Worm (Caenorhabditis elegans): Measurements from ENCODE around the gene gcy-6.

DNA sequence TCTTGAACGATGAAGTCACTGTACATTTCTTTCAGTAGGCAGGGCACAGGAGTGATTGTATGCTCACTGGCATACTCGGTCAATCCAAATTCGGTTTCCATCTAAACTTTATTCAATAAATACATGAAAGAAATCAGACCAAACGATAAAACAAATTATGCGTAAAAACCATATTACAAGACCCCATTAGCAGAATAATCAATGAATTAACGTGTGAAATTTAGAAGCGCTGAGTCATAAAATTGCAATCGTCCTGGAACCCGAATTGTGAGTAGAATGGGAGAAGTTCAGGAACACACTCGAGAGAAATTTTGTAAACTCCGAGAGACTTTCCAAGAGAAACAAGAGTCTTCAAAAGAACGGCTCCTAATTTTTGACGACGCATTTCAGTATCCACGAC lies 5.6 kb upstream of the gcy-6 start, which contains the start of gene B0024.11:
- TF ChIP-seq pax-1 (tag; optimal IDR thresholded peaks at IDR 0.05) (no peak), lin-11 (tag; optimal IDR thresholded peaks at IDR 0.05) (no peak), pros-1 (tag; optimal IDR thresholded peaks at IDR 0.05) (no peak), tbx-2 (tag; optimal IDR thresholded peaks at IDR 0.05) (no peak), ceh-6 (GFP tag; optimal IDR thresholded peaks at IDR 0.05) (no peak), tbx-7 (tag; optimal IDR thresholded peaks at IDR 0.05) (no peak), unc-3 (GFP tag; conservative IDR thresholded peaks at IDR 0.05) (no peak), unc-3 (tag; optimal IDR thresholded peaks at IDR 0.05) (no peak), ets-4 (tag; optimal IDR thresholded peaks at IDR 0.05) (no peak), Y22D7AL.16 (tag; optimal IDR thresholded peaks at IDR 0.05) (no peak), nhr-11 (tag; optimal IDR thresholded peaks at IDR 0.05) (no peak), pag-3 (tag; optimal IDR thresholded peaks at IDR 0.05; ENCODE audit: borderline replicate concordance) (no peak), F13H6.1 (tag; optimal IDR thresholded peaks at IDR 0.05) (no peak)

All from whole organism, late embryonic.